Worm (Caenorhabditis elegans) whole organism, L4 larva: ENCODE measurements around the gene fbxa-48.

Source experiments
- F49E8.2 ChIP-seq: sonication (generic microtip); optimal IDR thresholded peaks from 2 replicates; lab custom pipeline; 2016; ENCODE audit warnings: missing compliant biosample characterization, mild to moderate bottlenecking, missing genetic modification characterization, borderline replicate concordance
- R02D3.7 ChIP-seq: fragments of 150-350 bp; sonication (generic microtip); optimal IDR thresholded peaks from 3 replicates; lab custom pipeline; 2014; ENCODE audit warnings: missing biosample characterization, missing genetic modification characterization
- T26A8.4 ChIP-seq: fragments of 200-800 bp; sonication (Bioruptor generic); IDR thresholded peaks from 2 replicates; pipeline ENCODE4 v1.3.6; 2022; ENCODE audit warnings: missing genetic modification characterization, missing compliant biosample characterization
- Y105C5A.15 ChIP-seq: fragments of 200-800 bp; sonication (Bioruptor generic); IDR thresholded peaks from 2 replicates; pipeline ENCODE4 v1.3.6; 2022; ENCODE audit warnings: missing genetic modification characterization, missing compliant biosample characterization
- Y48G9A.11 ChIP-seq: fragments of 200-800 bp; sonication (Bioruptor generic); IDR thresholded peaks from 2 replicates; pipeline ENCODE4 v1.3.6; 2022; ENCODE audit warnings: missing genetic modification reagents, missing genetic modification characterization, missing compliant biosample characterization
- ceh-32 ChIP-seq: sonication (generic microtip); optimal IDR thresholded peaks from 2 replicates; lab custom pipeline; 2016; ENCODE audit warnings: mild to moderate bottlenecking, missing genetic modification characterization, missing compliant biosample characterization; ENCODE audit not compliant: poor library complexity
- ceh-44 ChIP-seq: fragments of 200-800 bp; sonication (Bioruptor generic); IDR thresholded peaks from 2 replicates; pipeline ENCODE4 v1.3.6; 2022; ENCODE audit warnings: missing genetic modification reagents, missing genetic modification characterization, missing compliant biosample characterization
- ctbp-1 ChIP-seq: fragments of 200-800 bp; sonication (Bioruptor generic); IDR thresholded peaks from 2 replicates; pipeline ENCODE4 v1.3.6; 2022; ENCODE audit warnings: missing genetic modification reagents, missing genetic modification characterization, missing compliant biosample characterization
- daf-16 ChIP-seq, 3 experiments: sonication (generic microtip); optimal IDR thresholded peaks; 2 replicates each; lab custom pipeline; 2016 to 2017; ENCODE audit warnings: missing genetic modification characterization in 3 of 3, missing genetic modification reagents in 3 of 3, mild to moderate bottlenecking in 2 of 3, missing compliant biosample characterization in 2 of 3, missing biosample characterization in 1 of 3, moderate library complexity in 1 of 3
- daf-8 ChIP-seq: fragments of 200-800 bp; sonication (Bioruptor generic); IDR thresholded peaks from 2 replicates; pipeline ENCODE4 v1.3.6; 2022; ENCODE audit warnings: missing genetic modification characterization, missing compliant biosample characterization
- dmd-6 ChIP-seq: fragments of 200-800 bp; sonication (Bioruptor generic); IDR thresholded peaks from 2 replicates; pipeline ENCODE4 v1.3.6; 2022; ENCODE audit warnings: missing genetic modification reagents, missing genetic modification characterization, missing compliant biosample characterization
- dmd-8 ChIP-seq: fragments of 200-800 bp; sonication (Bioruptor generic); IDR thresholded peaks from 2 replicates; pipeline ENCODE4 v1.3.6; 2022; ENCODE audit warnings: missing genetic modification characterization, missing compliant biosample characterization
- dmd-9 ChIP-seq: fragments of 200-800 bp; sonication (Bioruptor generic); IDR thresholded peaks from 2 replicates; pipeline ENCODE4 v1.3.6; 2022; ENCODE audit warnings: missing genetic modification reagents, missing genetic modification characterization, missing compliant biosample characterization
- duxl-1 ChIP-seq: sonication (generic microtip); optimal IDR thresholded peaks from 2 replicates; lab custom pipeline; 2016; ENCODE audit warnings: mild to moderate bottlenecking, missing genetic modification characterization, moderate library complexity, missing compliant biosample characterization; ENCODE audit not compliant: poor library complexity
- dve-1 ChIP-seq: sonication (generic microtip); optimal IDR thresholded peaks from 2 replicates; lab custom pipeline; 2017; ENCODE audit warnings: antibody characterized with exemption, mild to moderate bottlenecking, missing genetic modification characterization, missing compliant biosample characterization; ENCODE audit not compliant: insufficient read depth
- hlh-11 ChIP-seq: fragments of 200-800 bp; sonication (Bioruptor generic); optimal IDR thresholded peaks from 2 replicates; lab custom pipeline; 2018; ENCODE audit warnings: mild to moderate bottlenecking, missing genetic modification characterization, missing compliant biosample characterization
- hlh-30 ChIP-seq: sonication (generic microtip); optimal IDR thresholded peaks from 2 replicates; lab custom pipeline; 2017; ENCODE audit warnings: antibody characterized with exemption, mild to moderate bottlenecking, missing genetic modification characterization, missing compliant biosample characterization; ENCODE audit not compliant: insufficient read depth
- lim-7 ChIP-seq: fragments of 200-800 bp; sonication (Bioruptor generic); IDR thresholded peaks from 2 replicates; pipeline ENCODE4 v1.3.6; 2022; ENCODE audit warnings: missing genetic modification characterization, missing compliant biosample characterization
- lin-13 ChIP-seq: fragments of 150-350 bp; optimal IDR thresholded peaks from 2 replicates; lab custom pipeline; 2014; ENCODE audit warnings: missing biosample characterization, missing genetic modification reagents, missing genetic modification characterization
- lin-15B ChIP-seq: fragments of 150-350 bp; sonication (generic microtip); optimal IDR thresholded peaks from 3 replicates; lab custom pipeline; 2014; ENCODE audit warnings: missing biosample characterization, missing genetic modification characterization
- lin-38 ChIP-seq: fragments of 200-800 bp; sonication (Bioruptor generic); IDR thresholded peaks from 2 replicates; pipeline ENCODE4 v1.3.6; 2022; ENCODE audit warnings: missing genetic modification reagents, missing genetic modification characterization, missing compliant biosample characterization
- lir-3 ChIP-seq: sonication (generic microtip); optimal IDR thresholded peaks from 2 replicates; lab custom pipeline; 2016; ENCODE audit warnings: mild to moderate bottlenecking, missing genetic modification characterization, missing compliant biosample characterization
- madf-5 ChIP-seq, 2 experiments: fragments of 200-800 bp; sonication (Bioruptor generic); IDR thresholded peaks; 2 replicates each; pipeline ENCODE4 v1.3.6; 2022; ENCODE audit warnings: missing compliant biosample characterization in 2 of 2, missing genetic modification characterization in 2 of 2
- mes-2 ChIP-seq: sonication (generic microtip); optimal IDR thresholded peaks from 2 replicates; lab custom pipeline; 2016; ENCODE audit warnings: missing genotype, mild to moderate bottlenecking, missing genetic modification characterization, missing compliant biosample characterization; ENCODE audit not compliant: poor library complexity, severe bottlenecking
- nhr-10 ChIP-seq: fragments of 150-350 bp; optimal IDR thresholded peaks from 2 replicates; lab custom pipeline; 2014; ENCODE audit warnings: missing biosample characterization, missing genetic modification characterization
- nhr-237 ChIP-seq: sonication (generic microtip); optimal IDR thresholded peaks from 2 replicates; lab custom pipeline; 2017; ENCODE audit warnings: missing biosample characterization, missing genetic modification characterization
- nhr-25 ChIP-seq: sonication (generic microtip); optimal IDR thresholded peaks from 2 replicates; lab custom pipeline; 2017; ENCODE audit warnings: missing genetic modification characterization, mild to moderate bottlenecking, missing compliant biosample characterization, antibody characterized with exemption, moderate library complexity, borderline replicate concordance; ENCODE audit not compliant: insufficient read depth
- nhr-28 ChIP-seq: fragments of 150-350 bp; optimal IDR thresholded peaks from 2 replicates; lab custom pipeline; 2014; ENCODE audit warnings: missing biosample characterization, missing genetic modification characterization
- nhr-42 ChIP-seq: fragments of 200-800 bp; sonication (Bioruptor generic); IDR thresholded peaks from 2 replicates; pipeline ENCODE4 v1.3.6; 2022; ENCODE audit warnings: missing genetic modification characterization, missing compliant biosample characterization
- nhr-77 ChIP-seq: fragments of 150-350 bp; optimal IDR thresholded peaks from 2 replicates; lab custom pipeline; 2014; ENCODE audit warnings: missing biosample characterization, missing genetic modification characterization
- pha-4 ChIP-seq, 2 experiments: fragments of 150-350 bp in 1 of 2; fragments of 200-800 bp in 1 of 2; sonication (Bioruptor generic) in 1 of 2; IDR thresholded peaks in 1 of 2; optimal IDR thresholded peaks in 1 of 2; 2 replicates each; pipeline versions ENCODE4 v1.3.6 to Lab custom; 2014 to 2022; ENCODE audit warnings: missing genetic modification characterization in 2 of 2, missing genetic modification reagents in 2 of 2, missing biosample characterization in 1 of 2, missing compliant biosample characterization in 1 of 2
- pqm-1 ChIP-seq: sonication (generic microtip); optimal IDR thresholded peaks from 2 replicates; lab custom pipeline; 2017; ENCODE audit warnings: missing biosample characterization, missing genetic modification characterization
- set-16 ChIP-seq: fragments of 200-800 bp; sonication (Bioruptor generic); IDR thresholded peaks from 2 replicates; pipeline ENCODE4 v1.3.6; 2022; ENCODE audit warnings: missing genetic modification reagents, missing genetic modification characterization, missing compliant biosample characterization
- spr-3 ChIP-seq: fragments of 200-800 bp; sonication (Bioruptor generic); optimal IDR thresholded peaks from 2 replicates; lab custom pipeline; 2018; ENCODE audit warnings: mild to moderate bottlenecking, missing genetic modification characterization, missing compliant biosample characterization
- tra-1 ChIP-seq: fragments of 200-800 bp; sonication (Bioruptor generic); IDR thresholded peaks from 2 replicates; pipeline ENCODE4 v1.3.6; 2022; ENCODE audit warnings: missing genetic modification reagents, missing genetic modification characterization, missing compliant biosample characterization
- unc-39 ChIP-seq: sonication (generic microtip); optimal IDR thresholded peaks from 2 replicates; lab custom pipeline; 2017; ENCODE audit warnings: missing biosample characterization, missing genetic modification characterization
- unc-62 ChIP-seq, 3 experiments: fragments of 150-350 bp in 1 of 3; sonication (generic microtip); optimal IDR thresholded peaks in 2 of 3; peaks in 1 of 3; 1 replicate in 1 of 3; 2 replicates in 2 of 3; lab custom pipeline; 2014 to 2017; ENCODE audit warnings: missing biosample characterization in 3 of 3, missing genetic modification characterization in 3 of 3, missing genetic modification reagents in 3 of 3, missing genotype in 1 of 3
- vab-7 ChIP-seq: fragments of 200-800 bp; sonication (Bioruptor generic); IDR thresholded peaks from 2 replicates; pipeline ENCODE4 v1.3.6; 2022; ENCODE audit warnings: missing genetic modification reagents, missing genetic modification characterization, missing compliant biosample characterization
- zip-11 ChIP-seq: fragments of 200-800 bp; sonication (Bioruptor generic); IDR thresholded peaks from 2 replicates; pipeline ENCODE4 v1.3.6; 2022; ENCODE audit warnings: missing genetic modification characterization, missing compliant biosample characterization

The fbxa-48 gene

DNA sequence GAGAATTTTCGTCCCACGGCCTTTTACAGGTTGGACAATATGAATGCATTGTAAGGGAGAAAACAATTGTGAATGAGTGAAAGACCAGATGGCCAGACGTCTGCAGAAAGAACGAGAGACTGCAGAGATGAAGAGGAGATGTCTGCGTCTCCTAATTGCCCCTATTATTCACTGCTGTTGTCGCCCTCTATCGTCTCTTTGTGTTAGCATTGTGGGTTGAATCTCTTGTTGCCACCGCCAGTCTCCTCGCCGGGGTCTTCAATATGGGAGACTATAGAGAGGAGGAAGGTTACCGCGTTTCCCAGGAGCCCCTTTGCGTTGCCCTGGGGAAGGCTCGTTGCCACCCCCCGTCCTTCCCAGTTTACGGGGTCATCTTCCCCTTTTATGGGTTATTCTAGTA lies 32.9 kb upstream of the fbxa-48 start, which contains the start of gene Y54F10BM.9 (continued):
- no peak for TF ChIP-seq madf-5 (GFP tag; IDR thresholded peaks at IDR 0.05; lab: Robert Waterston, UW)
- TF ChIP-seq unc-62 (GFP tag; optimal IDR thresholded peaks at IDR 0.05 in 1 of 2; lab: Kevin White, UChicago) = peak in 1 of 2 experiments; percentile 52
- TF ChIP-seq unc-62 (tag; optimal IDR thresholded peaks at IDR 0.05; lab: Kevin White, UChicago) = no peak
- no peak for TF ChIP-seq lin-13 (GFP tag; lab: Kevin White, UChicago)
- TF ChIP-seq nhr-77 (tag; lab: Kevin White, UChicago) = no peak
- no peak for TF ChIP-seq R02D3.7
- no peak for TF ChIP-seq F49E8.2 (tag; lab: Kevin White, UChicago)
- TF ChIP-seq dmd-9 (GFP tag; lab: Robert Waterston, UW) = no peak
- TF ChIP-seq mes-2 (tag; lab: Kevin White, UChicago) = peak; percentile 34
- no peak for TF ChIP-seq spr-3
- no peak for TF ChIP-seq nhr-25 (tag; lab: Kevin White, UChicago)
- TF ChIP-seq Y105C5A.15 (GFP tag; lab: Robert Waterston, UW) = no peak
- TF ChIP-seq ceh-44 = no peak
- TF ChIP-seq T26A8.4 (GFP tag; lab: Robert Waterston, UW) = no peak
- TF ChIP-seq dmd-8 (GFP tag; lab: Robert Waterston, UW) = no peak
- no peak for TF ChIP-seq lin-15B (tag; lab: Kevin White, UChicago)
- TF ChIP-seq vab-7 (GFP tag; lab: Robert Waterston, UW) = no peak
- TF ChIP-seq nhr-10 (tag; lab: Kevin White, UChicago) = no peak
- no peak for TF ChIP-seq zip-11 (GFP tag; lab: Robert Waterston, UW)
- no peak for TF ChIP-seq nhr-237 (tag; lab: Kevin White, UChicago)
- TF ChIP-seq unc-39 (tag; lab: Kevin White, UChicago) = no peak
- no peak for TF ChIP-seq Y48G9A.11 (GFP tag; lab: Robert Waterston, UW)
- 0 out of 2 replicates have a peak, but pooled peaks have one; percentile 11 for TF ChIP-seq dmd-6 (GFP tag; lab: Robert Waterston, UW)
- TF ChIP-seq set-16 (GFP tag; lab: Robert Waterston, UW) = 0 out of 2 replicates have a peak, but pooled peaks have one; percentile 25
- TF ChIP-seq lim-7 (GFP tag; lab: Robert Waterston, UW) = no peak
- no peak for TF ChIP-seq lir-3
- TF ChIP-seq daf-16 (GFP tag; optimal IDR thresholded peaks at IDR 0.05; lab: Kevin White, UChicago) = no peak
- no peak for TF ChIP-seq daf-16 (tag; optimal IDR thresholded peaks at IDR 0.05; lab: Kevin White, UChicago)
- TF ChIP-seq daf-8 (GFP tag; lab: Robert Waterston, UW) = no peak
- TF ChIP-seq duxl-1 (tag; lab: Kevin White, UChicago) = peak; percentile 55
- no peak for TF ChIP-seq nhr-42 (GFP tag; lab: Robert Waterston, UW)
- TF ChIP-seq ctbp-1 (GFP tag; lab: Robert Waterston, UW) = no peak

DNA sequence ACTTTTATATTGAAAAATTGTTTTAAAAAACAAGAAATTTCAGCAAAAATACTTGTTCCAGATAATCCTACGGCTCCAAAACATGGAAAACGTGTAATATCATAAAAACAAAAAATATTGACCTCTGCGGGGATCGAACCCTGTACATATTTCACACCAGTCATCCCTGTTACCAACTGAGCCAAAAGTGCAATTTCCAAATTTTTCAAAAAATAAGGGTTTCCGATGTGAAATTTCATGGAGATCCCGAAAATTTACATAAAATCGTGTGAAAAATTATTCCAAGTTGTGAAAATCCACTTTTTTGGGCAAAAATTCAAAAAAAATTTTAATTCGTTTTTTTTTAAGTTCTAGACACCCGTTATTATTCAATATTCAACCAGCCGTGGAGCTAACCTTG lies 32.2 kb upstream of the fbxa-48 start:
- TF ChIP-seq pha-4 (GFP tag; IDR thresholded peaks at IDR 0.05; lab: Robert Waterston, UW) (no peak), pha-4 (tag; optimal IDR thresholded peaks at IDR 0.05; lab: Kevin White, UChicago) (no peak), lin-38 (GFP tag; lab: Robert Waterston, UW) (peak; percentile 47)

DNA sequence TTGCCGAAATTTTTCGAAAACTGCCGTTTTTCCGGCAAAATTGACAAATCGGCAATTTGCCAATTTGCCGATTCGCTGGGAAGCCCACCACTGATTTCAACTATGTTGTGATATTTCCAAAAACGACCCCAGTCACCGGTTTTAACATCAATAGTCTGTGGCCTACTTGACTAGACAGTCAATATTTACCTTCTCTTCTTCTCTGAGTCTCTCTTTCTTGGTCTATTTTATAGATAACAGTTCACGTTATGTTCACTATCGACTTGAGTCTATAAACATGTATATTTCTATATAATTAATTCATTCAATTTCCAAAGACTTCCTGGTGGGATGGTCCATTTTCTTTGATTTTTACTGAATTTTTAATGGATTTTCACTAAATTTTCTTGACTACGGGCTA lies 22.8 kb upstream of the fbxa-48 start:
- peak; percentile 29 for TF ChIP-seq dmd-6 (GFP tag; lab: Robert Waterston, UW)
- TF ChIP-seq pha-4 (GFP tag; IDR thresholded peaks at IDR 0.05; lab: Robert Waterston, UW) = no peak
- TF ChIP-seq pha-4 (tag; optimal IDR thresholded peaks at IDR 0.05; lab: Kevin White, UChicago) = peak; percentile 79
- no peak for TF ChIP-seq daf-16 (GFP tag; optimal IDR thresholded peaks at IDR 0.05; lab: Kevin White, UChicago)
- TF ChIP-seq daf-16 (tag; optimal IDR thresholded peaks at IDR 0.05; lab: Kevin White, UChicago) = peak; percentile 94
- TF ChIP-seq nhr-28 (tag; lab: Kevin White, UChicago) = peak; percentile 71
- TF ChIP-seq hlh-30 (tag; lab: Kevin White, UChicago) = peak; percentile 4
- TF ChIP-seq duxl-1 (tag; lab: Kevin White, UChicago) = peak; percentile 41
- peak; percentile 35 for TF ChIP-seq pqm-1
- TF ChIP-seq lin-15B (tag; lab: Kevin White, UChicago) = no peak
- TF ChIP-seq tra-1 = no peak
- TF ChIP-seq dve-1 (tag; lab: Kevin White, UChicago) = peak; percentile 44
- TF ChIP-seq hlh-11 (tag; lab: Kevin White, UChicago) = peak; percentile 30
- no peak for TF ChIP-seq ceh-32 (tag; lab: Kevin White, UChicago)
